Worm (Caenorhabditis elegans): ENCODE measurements around the gene math-37.

DNA sequence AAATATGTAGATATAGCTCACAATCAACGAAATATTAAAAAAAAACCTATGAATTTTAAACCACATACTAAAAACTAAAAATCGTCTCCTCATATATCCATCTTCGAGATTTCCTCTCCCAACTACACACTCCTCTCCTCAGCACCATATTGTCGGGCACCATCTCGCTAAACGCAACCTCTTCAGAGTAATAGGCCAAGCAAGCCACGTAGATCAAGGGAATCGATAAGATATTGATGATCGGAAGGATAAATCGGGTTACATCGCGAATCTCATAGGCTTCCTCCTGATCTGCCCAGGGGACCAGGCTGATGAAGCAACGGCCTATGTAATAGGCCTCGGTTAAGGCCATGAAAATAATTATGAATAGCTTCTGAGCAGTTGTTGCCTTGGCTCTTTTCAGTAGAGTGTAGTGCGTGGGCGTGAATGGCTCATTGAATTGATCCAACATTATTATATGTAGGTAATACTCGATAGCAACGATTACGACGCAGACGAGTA lies 28.5 kb upstream of the math-37 start, which contains the start of the genes C40A11.7 and C40A11.8:
- TF ChIP-seq flt-1 (GFP tag; IDR thresholded peaks at IDR 0.05) (no peak), ztf-29 (GFP tag; IDR thresholded peaks at IDR 0.05) (no peak), ref-1 (GFP tag; conservative IDR thresholded peaks at IDR 0.05) (no peak), ztf-23 (GFP tag; IDR thresholded peaks at IDR 0.05) (no peak), klf-2 (GFP tag; conservative IDR thresholded peaks at IDR 0.05) (no peak), T22C8.4 (GFP tag; IDR thresholded peaks at IDR 0.05) (no peak), cog-1 (tag; optimal IDR thresholded peaks at IDR 0.05) (no peak)

Data from whole organism, midembryonic.